Worm (Caenorhabditis elegans): Measurements from ENCODE around the gene C25E10.8.
"Not testable (repeated sequence)": the region's sequence is repeated elsewhere in the genome, so short reads cannot be mapped to it uniquely, and the experiment has no call there.

- TF ChIP-seq ceh-82 (tag; optimal IDR thresholded peaks at IDR 0.05); spr-1 (tag; optimal IDR thresholded peaks at IDR 0.05); nhr-11 (tag; optimal IDR thresholded peaks at IDR 0.05); egl-27 (tag; optimal IDR thresholded peaks at IDR 0.05); lin-15B (tag; optimal IDR thresholded peaks at IDR 0.05); ama-1 (optimal IDR thresholded peaks at IDR 0.05); Y105C5A.15 (GFP tag; IDR thresholded peaks at IDR 0.05); dve-1 (tag; optimal IDR thresholded peaks at IDR 0.05; ENCODE audit: insufficient read depth); hlh-30 (tag; optimal IDR thresholded peaks at IDR 0.05; ENCODE audit: insufficient read depth); sdz-12 (GFP tag; optimal IDR thresholded peaks at IDR 0.05); ces-1 (GFP tag; optimal IDR thresholded peaks at IDR 0.05): not testable (repeated sequence)
These were observed 32.8 kb upstream of the C25E10.8 start for ce11 chrV:9086650-9087049.
